Fruit fly (Drosophila melanogaster) whole organism, wandering third instar larva: ENCODE data around the gene Mob3.

Experiments used
- Abd-B ChIP-seq: fragments of >200 bp; optimal IDR thresholded peaks from 2 replicates; lab custom pipeline; 2017; ENCODE audit warnings: missing biosample characterization, missing genetic modification characterization
- Dfd ChIP-seq: fragments of >200 bp; optimal IDR thresholded peaks from 2 replicates; lab custom pipeline; 2017; ENCODE audit warnings: missing biosample characterization, missing genetic modification characterization
- Hnf4 ChIP-seq: fragments of 200-800 bp; sonication (Bioruptor generic); optimal IDR thresholded peaks from 2 replicates; lab custom pipeline; 2016; ENCODE audit warnings: missing biosample characterization, mild to moderate bottlenecking, missing genetic modification characterization
- OdsH ChIP-seq: fragments of 200-800 bp; sonication (Bioruptor generic); optimal IDR thresholded peaks from 2 replicates; lab custom pipeline; 2016; ENCODE audit warnings: missing biosample characterization, mild to moderate bottlenecking, missing genetic modification characterization
- br ChIP-seq: fragments of 200-800 bp; sonication (Bioruptor generic); optimal IDR thresholded peaks from 2 replicates; lab custom pipeline; 2016; ENCODE audit warnings: missing biosample characterization, missing genetic modification characterization
- foxo ChIP-seq, 2 experiments: fragments of 200-800 bp; sonication (Bioruptor generic); optimal IDR thresholded peaks; 2 replicates in 1 of 2; 3 replicates in 1 of 2; lab custom pipeline; 2016 to 2017; ENCODE audit warnings: missing biosample characterization in 2 of 2, missing genetic modification characterization in 2 of 2
- fru ChIP-seq: fragments of 200-800 bp; sonication (Bioruptor generic); optimal IDR thresholded peaks from 3 replicates; lab custom pipeline; 2016; ENCODE audit warnings: missing biosample characterization, mild to moderate bottlenecking, missing genetic modification characterization
- lola ChIP-seq: fragments of >200 bp; optimal IDR thresholded peaks from 2 replicates; lab custom pipeline; 2017; ENCODE audit warnings: missing biosample characterization, missing genetic modification characterization
- pan ChIP-seq: fragments of >200 bp; optimal IDR thresholded peaks from 2 replicates; lab custom pipeline; 2017
- psq ChIP-seq: fragments of 200-800 bp; sonication (Bioruptor generic); optimal IDR thresholded peaks from 3 replicates; lab custom pipeline; 2017; ENCODE audit warnings: missing biosample characterization, mild to moderate bottlenecking, missing genetic modification characterization, moderate library complexity
- rgr ChIP-seq: fragments of 200-800 bp; sonication (Bioruptor generic); optimal IDR thresholded peaks from 3 replicates; lab custom pipeline; 2016; ENCODE audit warnings: missing biosample characterization, mild to moderate bottlenecking, missing genetic modification characterization
- sv ChIP-seq: fragments of 200-800 bp; sonication (Bioruptor generic); optimal IDR thresholded peaks from 3 replicates; lab custom pipeline; 2016; ENCODE audit warnings: missing biosample characterization, missing genetic modification characterization
- woc ChIP-seq: sonication (Bioruptor generic); optimal IDR thresholded peaks from 2 replicates; lab custom pipeline; 2016; ENCODE audit warnings: missing biosample characterization, mild to moderate bottlenecking, missing genetic modification characterization

DNA sequence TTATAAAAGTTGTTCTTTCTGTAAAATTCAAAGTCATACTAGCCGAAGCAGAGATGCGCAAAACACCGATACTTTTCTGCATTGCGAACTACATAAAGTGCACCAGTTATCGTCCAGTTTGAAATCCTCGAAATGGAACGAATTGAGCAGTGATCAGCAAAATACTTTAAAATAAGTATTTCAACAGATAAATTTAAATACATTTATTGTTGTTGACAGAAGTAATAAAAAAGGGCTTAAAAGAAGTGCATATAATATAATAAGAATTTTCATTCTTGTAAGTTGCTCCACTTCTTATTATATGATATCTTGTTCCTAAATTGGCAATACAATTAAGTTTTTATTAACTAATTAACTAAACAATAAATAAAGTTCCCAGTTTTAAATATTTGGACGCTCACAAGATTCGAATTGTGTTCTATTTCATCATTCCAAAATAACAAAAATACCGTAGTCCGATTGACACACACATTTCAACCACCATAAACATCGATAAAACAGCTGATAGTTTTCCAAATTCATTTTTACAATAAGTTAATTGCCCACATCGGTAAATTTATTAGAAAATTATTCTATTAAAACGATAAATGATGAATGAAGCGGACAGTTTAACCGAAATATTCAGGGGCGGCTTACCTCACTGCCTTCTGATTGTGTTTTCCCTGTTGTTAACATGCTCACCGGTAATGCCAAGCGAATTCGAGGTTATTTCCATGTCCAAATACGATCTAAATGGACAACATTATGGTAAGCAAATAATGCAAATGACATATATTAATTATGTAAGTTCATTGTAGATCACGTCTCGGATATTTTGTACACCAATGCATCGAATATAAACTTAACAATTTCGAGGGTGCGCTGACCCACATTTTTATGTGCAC is 49.4 kb downstream of the Mob3 start, which contains the start of the genes Usp14 and CG4972:
- no peak for TF ChIP-seq lola (GFP tag; lab: Kevin White, UChicago)
- no peak for TF ChIP-seq psq (GFP tag; lab: Kevin White, UChicago)
- no peak for TF ChIP-seq sv (GFP tag; lab: Kevin White, UChicago)
- TF ChIP-seq OdsH (GFP tag; lab: Kevin White, UChicago): no peak
- TF ChIP-seq br (GFP tag; lab: Kevin White, UChicago): no peak
- TF ChIP-seq pan (lab: Kevin White, UChicago): no peak
- TF ChIP-seq rgr (GFP tag; lab: Kevin White, UChicago): no peak
- no peak for TF ChIP-seq Hnf4
- TF ChIP-seq woc: peak; percentile 69
- TF ChIP-seq foxo (GFP tag; optimal IDR thresholded peaks at IDR 0.05; lab: Kevin White, UChicago): no peak
- no peak for TF ChIP-seq Abd-B (GFP tag; lab: Kevin White, UChicago)
- TF ChIP-seq Dfd: no peak
- TF ChIP-seq fru (GFP tag; lab: Kevin White, UChicago): no peak
